Fruit fly (Drosophila melanogaster) whole organism, prepupa: ENCODE data around the gene mat.

Source experiments
- Blimp-1 ChIP-seq: fragments of 200-800 bp; sonication (Bioruptor generic); optimal IDR thresholded peaks from 3 replicates; lab custom pipeline; 2017; ENCODE audit warnings: missing biosample characterization, missing genetic modification characterization, mild to moderate bottlenecking, moderate library complexity, missing genetic modification reagents
- CG6854 ChIP-seq: fragments of 200-800 bp; sonication (Bioruptor generic); optimal IDR thresholded peaks from 2 replicates; lab custom pipeline; 2017; ENCODE audit warnings: missing biosample characterization, mild to moderate bottlenecking, missing genetic modification characterization
- Eip93F ChIP-seq: fragments of 200-800 bp; sonication (Bioruptor generic); optimal IDR thresholded peaks from 2 replicates; lab custom pipeline; 2016; ENCODE audit warnings: missing biosample characterization, mild to moderate bottlenecking, missing genetic modification characterization
- Ets21C ChIP-seq: fragments of 200-800 bp; sonication (Bioruptor generic); optimal IDR thresholded peaks from 3 replicates; lab custom pipeline; 2016; ENCODE audit warnings: missing biosample characterization, missing genetic modification characterization
- Gug ChIP-seq: fragments of 200-800 bp; sonication (Bioruptor generic); IDR thresholded peaks from 2 replicates; pipeline ENCODE4 v1.3.6; 2022; ENCODE audit warnings: missing biosample characterization, missing genetic modification characterization
- Lpt ChIP-seq: fragments of 200-800 bp; sonication (Bioruptor generic); optimal IDR thresholded peaks from 3 replicates; lab custom pipeline; 2016; ENCODE audit warnings: missing biosample characterization, missing genetic modification characterization
- achi ChIP-seq: fragments of 200-800 bp; sonication (Bioruptor generic); optimal IDR thresholded peaks from 3 replicates; lab custom pipeline; 2016; ENCODE audit warnings: missing biosample characterization, missing genetic modification characterization
- fkh ChIP-seq: fragments of 200-800 bp; sonication (Bioruptor generic); optimal IDR thresholded peaks from 3 replicates; lab custom pipeline; 2017; ENCODE audit warnings: missing biosample characterization, mild to moderate bottlenecking, missing genetic modification characterization, moderate library complexity
- net ChIP-seq: fragments of 200-800 bp; sonication (Bioruptor generic); optimal IDR thresholded peaks from 3 replicates; lab custom pipeline; 2016; ENCODE audit warnings: missing biosample characterization, missing genetic modification characterization
- salr ChIP-seq, 2 experiments: fragments of 200-800 bp; sonication (Bioruptor generic); optimal IDR thresholded peaks; 3 replicates each; lab custom pipeline; 2016 to 2018; ENCODE audit warnings: missing biosample characterization in 2 of 2, missing genetic modification characterization in 2 of 2, mild to moderate bottlenecking in 1 of 2
- topi ChIP-seq: fragments of 200-800 bp; sonication (Bioruptor generic); optimal IDR thresholded peaks from 3 replicates; lab custom pipeline; 2016; ENCODE audit warnings: missing biosample characterization, missing genetic modification characterization

DNA sequence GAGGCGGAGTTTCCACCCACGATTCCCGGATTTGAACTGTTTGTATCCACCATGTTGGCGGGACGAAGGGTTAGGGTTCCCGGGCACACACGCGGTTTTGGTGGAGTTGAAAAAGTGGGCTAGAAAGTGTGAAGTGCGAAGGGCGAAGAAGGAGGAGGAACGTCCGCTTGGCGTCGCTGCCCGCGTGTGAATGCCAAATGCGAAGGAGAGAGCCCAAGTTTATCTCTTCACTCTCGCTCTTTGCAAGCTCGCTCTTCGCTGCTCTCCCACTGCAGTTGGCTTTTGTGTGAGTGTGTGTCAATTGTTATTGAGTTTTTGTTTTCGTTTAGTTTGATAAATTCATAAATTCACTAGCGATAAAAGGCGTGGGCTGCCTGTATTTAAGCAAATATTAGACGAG lies 21.8 kb upstream of the mat start:
- TF ChIP-seq CG6854 (GFP tag; lab: Kevin White, UChicago) (peak; percentile 30), Ets21C (GFP tag; lab: Kevin White, UChicago) (no peak), Gug (GFP tag; lab: Robert Waterston, UW) (no peak), fkh (GFP tag; lab: Kevin White, UChicago) (no peak), salr (GFP tag; optimal IDR thresholded peaks at IDR 0.05; lab: Kevin White, UChicago) (no peak), achi (no peak), Eip93F (GFP tag; lab: Kevin White, UChicago) (no peak), Lpt (GFP tag; lab: Kevin White, UChicago) (no peak), Blimp-1 (no peak), net (GFP tag; lab: Kevin White, UChicago) (no peak), topi (GFP tag; lab: Kevin White, UChicago) (no peak)
